Worm (Caenorhabditis elegans) whole organism, L4 larva: ENCODE data around the gene F10D2.16.
A peak's percentile ranks its signal among the peaks of the same experiment; 100 is the strongest.

Source experiments
- R02D3.7 ChIP-seq: fragments of 150-350 bp; sonication (generic microtip); optimal IDR thresholded peaks from 3 replicates; lab custom pipeline; 2014; ENCODE audit warnings: missing biosample characterization, missing genetic modification characterization
- Y48G9A.11 ChIP-seq: fragments of 200-800 bp; sonication (Bioruptor generic); IDR thresholded peaks from 2 replicates; pipeline ENCODE4 v1.3.6; 2022; ENCODE audit warnings: missing genetic modification reagents, missing genetic modification characterization, missing compliant biosample characterization
- hmg-1.1 ChIP-seq: fragments of 200-800 bp; sonication (Bioruptor generic); IDR thresholded peaks from 2 replicates; pipeline ENCODE4 v1.3.6; 2022; ENCODE audit warnings: missing genetic modification reagents, missing genetic modification characterization, missing compliant biosample characterization
- nhr-11 ChIP-seq: fragments of 150-350 bp; optimal IDR thresholded peaks from 2 replicates; lab custom pipeline; 2014; ENCODE audit warnings: missing biosample characterization, missing genetic modification characterization
- nhr-28 ChIP-seq: fragments of 150-350 bp; optimal IDR thresholded peaks from 2 replicates; lab custom pipeline; 2014; ENCODE audit warnings: missing biosample characterization, missing genetic modification characterization
- nhr-6 ChIP-seq: fragments of 150-350 bp; optimal IDR thresholded peaks from 2 replicates; lab custom pipeline; 2014; ENCODE audit warnings: missing biosample characterization, missing genetic modification characterization
- nhr-77 ChIP-seq: fragments of 150-350 bp; optimal IDR thresholded peaks from 2 replicates; lab custom pipeline; 2014; ENCODE audit warnings: missing biosample characterization, missing genetic modification characterization
- spr-1 ChIP-seq: sonication (generic microtip); optimal IDR thresholded peaks from 2 replicates; lab custom pipeline; 2016; ENCODE audit warnings: mild to moderate bottlenecking, missing genetic modification characterization, missing compliant biosample characterization
- unc-62 ChIP-seq, 3 experiments: fragments of 150-350 bp in 1 of 3; sonication (generic microtip); optimal IDR thresholded peaks in 2 of 3; peaks in 1 of 3; 1 replicate in 1 of 3; 2 replicates in 2 of 3; lab custom pipeline; 2014 to 2017; ENCODE audit warnings: missing biosample characterization in 3 of 3, missing genetic modification characterization in 3 of 3, missing genetic modification reagents in 3 of 3, missing genotype in 1 of 3
- zag-1 ChIP-seq: fragments of 150-350 bp; optimal IDR thresholded peaks from 2 replicates; lab custom pipeline; 2014; ENCODE audit warnings: missing biosample characterization, missing genetic modification characterization

- TF ChIP-seq unc-62 (GFP tag; optimal IDR thresholded peaks at IDR 0.05 in 1 of 2; lab: Kevin White, UChicago) (peak in 1 of 2 experiments; percentile 96), unc-62 (tag; optimal IDR thresholded peaks at IDR 0.05; lab: Kevin White, UChicago) (no peak), nhr-28 (tag; lab: Kevin White, UChicago) (no peak), nhr-77 (tag; lab: Kevin White, UChicago) (no peak), R02D3.7 (tag; lab: Kevin White, UChicago) (no peak), zag-1 (tag; lab: Kevin White, UChicago) (no peak), spr-1 (tag; lab: Kevin White, UChicago) (no peak), Y48G9A.11 (GFP tag; lab: Robert Waterston, UW) (no peak), nhr-6 (tag; lab: Kevin White, UChicago) (no peak), nhr-11 (no peak), hmg-1.1 (GFP tag; lab: Robert Waterston, UW) (no peak)
These were observed 10.1 kb upstream of the F10D2.16 start for ce11 chrV:7123979-7124378.
